Fruit fly (Drosophila melanogaster) whole organism, larva: Measurements from ENCODE around the gene brat.
A peak's percentile ranks its signal among the peaks of the same experiment; 100 is the strongest.

ENCODE experiments used
- noc ChIP-seq: fragments of 200-800 bp; sonication (Bioruptor generic); optimal IDR thresholded peaks from 3 replicates; lab custom pipeline; 2019; ENCODE audit warnings: missing biosample characterization, mild to moderate bottlenecking, missing genetic modification characterization, moderate library complexity

The brat gene

DNA sequence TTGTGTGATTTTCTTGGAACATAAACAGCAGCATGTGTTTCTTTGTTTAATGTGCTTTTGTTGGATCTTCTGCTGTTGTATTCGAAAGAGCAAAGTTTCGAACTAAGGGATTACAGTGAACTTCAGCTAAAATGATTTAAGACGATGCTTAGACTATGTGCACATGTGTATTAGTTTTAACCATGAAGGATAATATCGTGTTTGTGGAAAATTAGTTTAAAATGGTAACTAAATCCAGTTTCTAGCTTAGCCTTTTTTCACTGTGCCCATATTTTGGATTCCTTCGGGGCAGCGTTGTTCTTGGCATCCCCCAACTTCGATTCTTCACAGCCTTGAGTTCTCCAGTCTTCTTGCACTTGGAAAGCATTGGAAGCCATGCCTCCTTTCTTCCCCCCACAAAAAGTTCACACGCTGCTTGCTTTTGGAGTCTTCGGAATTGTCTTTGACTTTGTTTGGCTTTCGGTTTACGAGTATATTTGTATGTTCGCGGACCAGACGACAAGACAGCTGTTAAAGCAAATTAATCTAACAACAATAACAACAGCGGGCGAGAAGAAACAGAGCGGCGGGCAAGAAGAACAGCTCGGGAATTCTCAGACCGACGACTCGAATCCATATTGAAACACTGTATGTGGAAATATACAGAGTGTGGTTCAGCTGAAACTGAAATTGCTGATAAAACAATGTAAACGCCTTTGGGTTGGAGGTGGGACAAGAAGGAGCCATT is 6.8 kb downstream of the brat start:
- TF ChIP-seq noc (tag; lab: Kevin White, UChicago): no peak

DNA sequence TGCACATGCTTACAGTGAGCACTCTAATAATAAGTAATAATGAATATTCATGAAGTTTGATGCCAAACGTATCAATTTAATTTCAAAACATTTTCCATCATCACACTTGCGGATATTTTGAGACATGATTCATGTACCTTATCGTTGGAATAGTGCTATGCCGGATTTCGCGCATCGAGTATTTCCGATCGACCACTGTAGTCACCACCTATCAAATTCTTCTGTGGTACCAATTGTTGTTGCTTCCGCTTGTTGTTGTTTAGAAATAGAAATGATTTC is 7.3 kb downstream of the brat start:
- peak; percentile 58 for TF ChIP-seq noc (tag; lab: Kevin White, UChicago)

DNA sequence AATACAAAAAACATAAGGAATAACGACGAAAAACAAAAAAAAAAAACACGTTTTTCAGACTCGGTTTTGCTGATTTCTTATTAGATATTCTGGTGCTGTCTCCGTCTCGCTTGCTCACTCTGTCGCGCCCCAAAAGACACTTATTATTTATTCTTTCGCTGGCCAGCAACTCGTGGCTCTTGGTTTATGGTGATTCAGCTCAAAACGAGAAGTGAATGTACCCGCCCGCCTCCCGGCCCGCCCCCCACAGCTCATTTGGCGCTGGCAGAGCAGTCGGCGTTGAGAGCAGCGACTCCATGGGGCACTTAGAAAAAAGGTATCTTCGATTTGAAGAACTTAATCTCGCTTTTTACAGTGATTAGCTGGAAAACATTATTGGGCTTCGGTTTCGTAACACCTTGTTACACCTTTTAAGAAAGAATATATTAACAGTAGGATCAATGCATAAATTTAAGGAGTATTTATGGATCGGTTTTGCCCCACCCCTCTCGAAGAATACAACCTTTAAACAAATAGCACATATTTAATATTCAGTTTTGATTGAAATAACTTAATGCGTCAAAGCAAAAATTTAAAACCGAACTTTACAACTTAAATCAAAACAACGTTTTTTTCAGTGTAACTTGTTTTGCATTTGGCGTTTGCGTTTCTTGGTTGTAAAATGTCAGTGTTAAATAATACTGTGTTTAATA is 8.0 kb downstream of the brat start:
- peak; percentile 85 for TF ChIP-seq noc (tag; lab: Kevin White, UChicago)

DNA sequence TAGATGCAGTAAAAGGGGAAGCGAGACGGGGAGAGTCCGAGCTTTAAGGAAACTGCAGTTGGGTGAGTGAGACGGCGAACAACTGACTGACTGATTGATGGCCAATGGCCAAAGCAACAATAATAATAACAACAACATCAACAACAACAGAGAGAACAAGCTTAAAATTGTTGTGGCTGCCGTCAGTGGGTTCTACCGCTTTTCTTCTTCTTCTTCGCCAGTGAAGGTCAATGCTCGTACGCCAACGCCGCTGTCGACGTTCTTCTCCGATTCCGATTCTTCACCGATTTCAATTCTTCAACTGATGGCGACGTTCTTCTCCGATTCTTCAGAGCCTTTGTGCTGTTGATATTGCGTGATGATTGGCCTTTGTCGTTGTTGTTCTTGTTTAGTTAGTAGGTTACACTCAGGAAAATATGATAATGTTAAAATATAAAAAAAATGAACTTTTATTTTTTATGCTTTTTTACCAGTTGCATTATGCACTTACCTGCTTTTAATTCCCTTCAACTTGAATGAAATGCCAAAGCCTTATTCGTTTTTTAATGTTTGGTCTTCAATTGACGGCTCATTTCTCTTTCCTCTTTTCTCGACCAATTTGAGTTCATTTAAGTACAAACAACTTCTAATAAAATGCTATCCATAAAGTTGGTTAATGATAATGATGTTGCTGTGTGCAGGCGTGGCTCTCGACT is 8.7 kb downstream of the brat start:
- no peak for TF ChIP-seq noc (tag; lab: Kevin White, UChicago)

DNA sequence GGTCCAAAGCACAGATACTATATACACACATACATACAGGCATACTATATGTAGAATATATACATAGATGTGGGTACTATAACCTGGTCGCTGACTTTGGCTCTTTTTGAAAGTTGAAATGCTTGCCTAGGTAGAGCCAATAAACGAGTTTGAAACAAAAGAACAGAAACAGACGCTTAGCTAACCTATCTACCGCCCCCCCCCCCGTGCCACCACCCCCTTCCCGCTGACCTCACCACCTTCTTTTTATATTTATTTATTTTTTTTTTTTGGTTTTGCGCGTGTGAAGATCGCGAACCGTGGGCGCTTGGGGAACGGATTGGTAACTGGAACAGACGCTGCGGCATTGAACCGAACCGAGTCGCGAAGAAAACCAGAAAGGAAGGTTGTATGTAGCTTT is 10.5 kb downstream of the brat start:
- no peak for TF ChIP-seq noc (tag; lab: Kevin White, UChicago)

DNA sequence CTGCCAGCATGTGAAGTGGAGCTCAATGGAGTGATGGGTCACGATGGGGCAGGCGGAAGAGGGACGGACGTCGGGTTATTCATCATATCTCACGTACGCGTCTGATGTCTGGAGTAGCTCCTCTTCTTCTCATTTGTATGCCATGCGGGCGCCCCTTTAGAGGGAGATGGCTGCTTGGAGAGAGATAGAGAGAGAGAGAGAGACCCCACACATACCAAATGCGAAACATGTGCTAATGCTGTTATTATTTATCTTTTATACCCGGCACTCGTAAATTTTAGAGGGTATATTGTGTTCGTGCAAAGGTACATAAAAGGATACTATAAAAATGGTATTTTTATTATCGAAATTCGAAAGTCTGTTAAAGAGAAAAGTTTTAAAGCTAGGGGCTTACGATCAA is 12.4 kb downstream of the brat start:
- no peak for TF ChIP-seq noc (tag; lab: Kevin White, UChicago)

DNA sequence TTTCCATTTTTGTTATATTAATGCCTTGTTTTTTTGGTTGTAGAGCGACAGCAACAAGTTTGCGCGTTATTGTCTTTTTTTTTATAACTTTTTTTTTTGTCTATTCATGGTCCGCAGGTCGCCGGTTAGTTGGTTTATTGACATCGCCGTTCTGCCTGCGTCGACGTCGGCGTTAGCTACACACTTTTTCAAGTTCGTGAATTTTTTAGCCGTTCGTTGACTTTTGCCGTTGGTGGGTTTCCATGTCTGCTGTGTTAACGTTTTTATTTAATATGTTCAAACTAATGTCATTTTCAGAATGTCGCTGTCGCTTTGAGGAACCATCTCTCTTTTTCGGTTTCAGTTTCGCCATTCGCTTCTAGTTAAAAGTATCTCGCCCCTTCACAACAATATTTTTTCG is 13.0 kb downstream of the brat start:
- TF ChIP-seq noc (tag; lab: Kevin White, UChicago): no peak

DNA sequence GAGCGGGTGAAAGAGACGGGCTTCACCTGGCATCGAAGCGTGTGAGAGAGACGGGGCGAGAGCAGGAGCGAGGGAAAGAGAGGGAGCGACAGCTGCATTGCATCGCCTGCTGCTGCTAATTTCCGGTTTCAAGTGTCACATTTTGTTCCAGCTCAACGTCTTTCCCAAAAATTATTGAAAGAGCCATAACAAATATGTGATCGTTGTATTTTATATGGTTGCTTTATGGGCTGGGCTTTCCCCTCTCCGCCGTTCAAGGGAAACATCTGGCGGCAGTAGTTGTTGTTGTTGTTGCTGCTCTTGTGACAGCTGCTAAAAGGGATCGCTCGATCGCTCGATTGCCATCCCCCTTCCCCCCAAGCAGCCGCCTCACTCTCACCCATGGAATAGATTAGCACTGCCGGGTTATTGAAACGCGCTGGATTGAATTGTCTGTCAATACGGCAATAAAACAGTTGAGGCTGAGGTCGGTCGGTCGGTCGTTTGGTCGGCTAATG is 21.3 kb downstream of the brat start:
- TF ChIP-seq noc (tag; lab: Kevin White, UChicago): no peak

DNA sequence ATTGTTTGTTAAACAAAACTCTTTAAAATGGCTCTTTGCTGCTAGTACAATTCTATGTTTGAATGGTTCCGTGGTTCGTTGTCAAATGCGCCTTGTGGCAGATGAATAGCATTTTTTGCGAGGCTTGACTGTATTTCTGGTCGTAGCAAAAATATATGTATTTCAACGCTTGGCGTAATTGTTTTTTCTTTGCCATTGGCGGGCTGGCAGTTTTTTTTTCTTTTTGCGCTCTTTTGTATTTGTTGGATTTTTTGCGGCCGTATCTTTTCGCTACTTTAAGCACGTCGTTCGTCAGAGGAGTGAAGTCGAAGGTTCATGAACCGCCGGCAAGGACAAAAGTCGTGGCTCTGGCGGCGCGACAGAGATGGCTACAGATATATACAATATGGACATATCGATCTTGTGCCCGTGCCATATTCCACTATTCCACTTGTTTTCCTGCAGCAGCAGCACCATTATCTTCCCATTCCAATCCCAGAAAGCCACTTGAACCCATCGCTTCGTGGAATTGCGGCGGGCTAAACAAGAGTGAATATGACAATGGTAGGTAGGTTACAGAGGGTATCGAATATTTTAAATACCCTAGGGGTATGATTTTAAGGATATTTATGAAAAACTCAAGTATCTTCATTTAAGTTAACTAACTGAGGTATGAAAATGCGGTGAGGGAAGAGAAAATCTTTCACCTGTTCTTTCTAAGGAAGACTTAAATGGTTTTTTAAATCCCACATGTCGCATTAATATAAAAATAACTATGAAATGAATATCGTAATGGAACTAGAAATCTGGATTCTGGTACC is 22.5 kb downstream of the brat start:
- no peak for TF ChIP-seq noc (tag; lab: Kevin White, UChicago)

DNA sequence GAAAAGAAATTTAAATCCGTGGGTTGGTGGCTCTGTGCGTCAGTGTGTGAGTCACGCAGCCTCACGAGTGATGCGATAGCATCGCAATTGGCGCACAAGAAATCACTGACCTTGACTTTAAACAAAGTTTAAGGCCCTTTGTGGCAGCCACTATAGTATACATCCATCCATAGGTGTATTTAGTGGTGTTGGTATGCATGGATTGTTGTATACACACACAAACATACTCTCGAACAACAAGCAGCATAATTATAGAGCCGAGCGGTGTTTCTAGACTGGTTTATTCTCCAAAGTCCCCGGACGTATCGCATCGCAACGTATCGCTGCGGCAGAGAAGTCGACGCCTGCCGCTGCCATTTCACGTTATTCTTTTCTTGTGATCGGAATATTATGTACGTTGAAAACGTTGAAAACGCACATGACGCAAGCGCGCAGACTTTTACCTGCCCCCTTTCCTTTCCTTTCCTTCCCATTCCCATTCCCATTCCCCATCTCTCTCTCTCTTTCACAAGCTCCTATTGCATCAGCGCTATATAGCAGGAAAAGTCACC is 23.2 kb downstream of the brat start:
- TF ChIP-seq noc (tag; lab: Kevin White, UChicago): no peak

DNA sequence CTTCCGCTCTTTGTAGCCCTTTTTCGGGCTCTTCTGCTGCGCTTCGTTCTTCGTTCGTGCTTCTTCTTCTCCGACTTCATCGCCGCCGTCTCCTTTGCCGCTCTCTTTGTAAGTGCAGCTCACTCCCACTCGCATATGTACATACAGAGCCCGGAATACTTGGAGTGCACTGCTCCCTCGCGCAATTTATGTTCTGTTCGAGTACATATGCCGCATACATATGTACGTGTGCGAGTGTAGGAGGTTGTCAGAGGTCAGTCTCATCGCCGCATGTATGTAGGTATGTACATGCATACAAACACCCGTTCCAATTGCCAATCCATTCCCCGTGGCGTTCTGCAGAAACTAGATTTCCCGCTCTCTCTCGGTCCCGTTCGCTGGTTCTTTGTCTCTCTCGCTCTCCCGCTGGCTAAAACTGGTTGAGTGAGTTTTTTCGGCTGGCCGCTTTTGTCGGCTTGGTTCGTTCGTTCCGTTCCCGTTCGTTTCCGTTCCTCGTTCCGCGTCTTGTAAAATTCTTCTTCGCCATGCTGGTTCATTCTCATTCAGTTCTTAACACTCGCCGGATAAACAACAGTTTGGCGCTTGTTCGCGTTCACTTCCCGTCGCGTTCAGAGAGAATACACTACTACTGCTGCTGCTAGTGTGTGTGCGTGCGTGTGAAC is 24.5 kb downstream of the brat start:
- peak; percentile 46 for TF ChIP-seq noc (tag; lab: Kevin White, UChicago)

DNA sequence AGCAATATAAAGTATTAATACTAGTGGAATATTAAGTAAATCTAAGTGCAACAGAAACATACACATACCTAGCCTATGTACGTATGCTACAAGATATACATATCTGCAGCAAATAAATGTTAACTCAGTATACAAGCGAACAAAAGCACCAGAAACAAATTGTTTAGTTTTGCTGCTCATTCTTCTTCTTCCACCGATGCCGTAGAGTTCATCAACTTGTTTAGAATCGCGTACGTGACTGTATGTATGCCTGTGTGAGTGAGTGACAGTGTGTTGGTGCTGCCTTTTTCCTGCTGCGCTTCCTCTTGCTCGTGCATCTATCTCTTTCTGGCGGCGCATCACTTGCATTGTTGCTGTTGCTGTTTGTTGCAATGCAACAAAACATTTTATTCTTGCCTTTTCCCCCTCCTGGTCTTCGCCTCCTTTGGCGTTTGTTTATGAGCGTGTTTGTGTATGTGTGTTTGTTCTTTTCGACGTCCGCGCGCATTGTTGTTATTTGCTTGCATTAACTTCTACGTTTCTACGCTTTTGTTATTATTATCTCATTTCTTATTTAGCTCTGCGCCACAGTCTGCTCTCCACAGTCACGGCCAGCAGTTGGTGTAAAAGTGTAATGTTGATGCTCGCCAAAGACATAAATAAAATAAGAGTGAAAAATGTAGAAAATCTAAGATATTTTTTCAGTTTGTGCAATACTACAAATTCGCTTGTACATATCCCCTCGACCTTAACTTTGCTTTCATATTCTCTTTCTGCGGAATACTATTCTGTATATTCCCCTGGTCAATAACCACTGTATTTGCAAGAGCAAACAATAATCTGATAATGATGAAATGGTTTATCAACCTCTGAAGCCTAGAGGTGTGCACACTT is 25.3 kb downstream of the brat start:
- peak; percentile 23 for TF ChIP-seq noc (tag; lab: Kevin White, UChicago)

DNA sequence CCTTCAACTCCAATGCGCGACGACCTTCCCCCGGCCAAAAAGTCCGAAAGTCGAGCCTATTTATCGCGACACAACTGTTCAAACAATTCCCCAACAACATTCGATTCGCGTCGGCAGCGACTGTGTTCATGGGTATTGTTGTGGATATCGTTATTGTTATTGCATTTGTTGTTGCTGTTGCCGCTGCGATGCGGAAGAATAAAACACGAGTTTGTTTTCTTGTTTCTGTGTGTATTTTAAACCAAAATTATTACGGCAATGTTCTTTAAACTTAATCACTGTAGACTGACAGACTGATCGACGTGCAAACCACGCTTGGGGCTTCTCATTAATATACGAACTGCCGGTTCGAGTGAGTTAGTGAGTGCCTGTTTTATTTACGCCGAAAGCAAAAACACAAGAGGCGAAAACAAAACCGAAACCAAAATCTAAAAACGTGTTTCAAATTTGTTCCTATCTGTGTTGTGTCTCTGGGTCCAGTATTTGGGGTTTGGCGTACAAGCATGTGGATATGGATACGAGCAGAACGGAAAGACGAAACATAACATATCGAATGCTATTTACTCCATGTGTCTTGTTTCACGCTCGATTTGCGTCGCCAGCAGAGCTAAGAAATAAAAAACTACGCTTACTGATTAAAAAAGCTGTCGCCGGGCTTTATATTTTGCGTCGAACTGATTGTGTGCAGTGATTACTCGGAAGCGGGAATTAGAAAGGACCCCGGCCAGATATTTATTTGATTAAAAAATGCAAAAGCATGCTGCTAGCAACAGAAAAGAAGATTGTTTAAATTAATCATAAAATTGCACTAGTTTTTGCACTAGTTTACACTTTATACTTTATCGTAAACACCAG is 26.2 kb downstream of the brat start:
- no peak for TF ChIP-seq noc (tag; lab: Kevin White, UChicago)
